Worm (Caenorhabditis elegans) whole organism, L2 larva: Measurements from ENCODE around the gene R02D5.9.

Experiments used
- aly-2 ChIP-seq: fragments of 150-350 bp; optimal IDR thresholded peaks from 2 replicates; lab custom pipeline; 2014; ENCODE audit warnings: missing biosample characterization, missing genetic modification characterization
- ama-1 ChIP-seq: fragments of 150-350 bp; optimal IDR thresholded peaks from 2 replicates; lab custom pipeline; 2018; ENCODE audit warnings: inconsistent platforms
- ceh-82 ChIP-seq: fragments of 150-350 bp; optimal IDR thresholded peaks from 2 replicates; lab custom pipeline; 2014; ENCODE audit warnings: missing biosample characterization, missing genetic modification characterization
- egl-27 ChIP-seq: sonication (generic microtip); optimal IDR thresholded peaks from 3 replicates; lab custom pipeline; 2017; ENCODE audit warnings: missing biosample characterization, missing genetic modification reagents, missing genetic modification characterization
- elt-3 ChIP-seq: sonication (generic microtip); optimal IDR thresholded peaks from 2 replicates; lab custom pipeline; 2017; ENCODE audit warnings: missing biosample characterization, missing genetic modification characterization
- lin-11 ChIP-seq: fragments of 150-350 bp; sonication (generic microtip); optimal IDR thresholded peaks from 2 replicates; lab custom pipeline; 2014; ENCODE audit warnings: missing biosample characterization, missing genetic modification characterization, inconsistent platforms, mixed read lengths
- lin-13 ChIP-seq: fragments of 150-350 bp; optimal IDR thresholded peaks from 2 replicates; lab custom pipeline; 2014; ENCODE audit warnings: missing biosample characterization, missing genetic modification reagents, missing genetic modification characterization
- nhr-11 ChIP-seq: fragments of 150-350 bp; optimal IDR thresholded peaks from 2 replicates; lab custom pipeline; 2014; ENCODE audit warnings: missing biosample characterization, missing genetic modification characterization
- nhr-77 ChIP-seq: fragments of 150-350 bp; optimal IDR thresholded peaks from 2 replicates; lab custom pipeline; 2014; ENCODE audit warnings: missing biosample characterization, missing genetic modification characterization
- snpc-4 ChIP-seq: fragments of 150-350 bp; optimal IDR thresholded peaks from 2 replicates; lab custom pipeline; 2014; ENCODE audit warnings: missing biosample characterization, missing genetic modification characterization
- unc-39 ChIP-seq: fragments of 150-350 bp; optimal IDR thresholded peaks from 2 replicates; lab custom pipeline; 2014; ENCODE audit warnings: missing biosample characterization, missing genetic modification characterization
- unc-55 ChIP-seq: fragments of 150-350 bp; sonication (generic microtip); optimal IDR thresholded peaks from 3 replicates; lab custom pipeline; 2014; ENCODE audit warnings: missing biosample characterization, missing genetic modification reagents, missing genetic modification characterization
- unc-62 ChIP-seq: fragments of 150-350 bp; optimal IDR thresholded peaks from 2 replicates; lab custom pipeline; 2014; ENCODE audit warnings: missing biosample characterization, missing genetic modification reagents, missing genetic modification characterization
- ztf-1 ChIP-seq: fragments of 200-800 bp; sonication (Bioruptor generic); conservative IDR thresholded peaks from 2 replicates; pipeline ENCODE4 v1.3.6; 2022; ENCODE audit warnings: missing genetic modification characterization, missing compliant biosample characterization

DNA sequence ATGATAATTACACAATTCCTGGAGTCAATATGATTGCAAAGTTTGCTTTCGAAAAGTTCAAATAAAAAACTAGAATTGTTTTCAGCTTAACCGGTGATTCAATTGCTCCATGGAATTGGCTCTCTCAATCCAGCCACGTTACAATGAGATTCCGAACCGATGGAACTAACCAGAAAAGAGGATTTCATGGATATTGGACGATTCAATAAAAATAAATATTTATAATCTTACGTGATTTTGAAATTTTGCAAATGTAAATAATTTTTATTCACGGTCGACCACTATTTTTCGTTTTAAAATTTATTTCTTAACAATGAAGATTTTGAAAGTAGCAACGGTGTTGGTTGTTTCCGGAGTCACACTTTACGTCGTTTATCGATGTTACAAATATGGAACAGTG, 28.9 kb downstream of the R02D5.9 start, which contains the start of gene R02D5.10:
- TF ChIP-seq aly-2 (tag; lab: Kevin White, UChicago) (no peak), ama-1 (lab: Kevin White, UChicago) (no peak), lin-11 (tag; lab: Kevin White, UChicago) (no peak), snpc-4 (tag; lab: Kevin White, UChicago) (no peak), unc-62 (GFP tag; lab: Kevin White, UChicago) (no peak), nhr-11 (tag; lab: Kevin White, UChicago) (no peak), ceh-82 (tag; lab: Kevin White, UChicago) (no peak), elt-3 (tag; lab: Kevin White, UChicago) (no peak), unc-39 (no peak), ztf-1 (GFP tag; lab: Robert Waterston, UW) (no peak), unc-55 (GFP tag; lab: Kevin White, UChicago) (no peak), egl-27 (no peak), lin-13 (GFP tag; lab: Kevin White, UChicago) (no peak), nhr-77 (tag; lab: Kevin White, UChicago) (no peak)
